Fruit fly (Drosophila melanogaster) whole organism, embryonic: Measurements from ENCODE around the gene TTLL4A.

Source experiments
- Ada2b ChIP-seq: fragments of 200-800 bp; sonication (Bioruptor generic); IDR thresholded peaks from 2 replicates; pipeline ENCODE4 v1.3.6; 2022; ENCODE audit warnings: missing biosample characterization, missing genetic modification characterization
- Atf-2 ChIP-seq: fragments of 200-800 bp; sonication (Bioruptor generic); optimal IDR thresholded peaks from 2 replicates; lab custom pipeline; 2016; ENCODE audit warnings: missing biosample characterization, missing genetic modification characterization
- Blimp-1 ChIP-seq: fragments of 200-800 bp; sonication (Bioruptor generic); optimal IDR thresholded peaks from 3 replicates; lab custom pipeline; 2018; ENCODE audit warnings: missing biosample characterization, missing genetic modification characterization, mild to moderate bottlenecking, moderate library complexity, missing genetic modification reagents
- CG1024 ChIP-seq: fragments of 200-800 bp; sonication (Bioruptor generic); IDR thresholded peaks from 2 replicates; pipeline ENCODE4 v1.3.6; 2022; ENCODE audit warnings: missing biosample characterization, missing genetic modification characterization
- CG10565 ChIP-seq: fragments of 200-800 bp; sonication (Bioruptor generic); optimal IDR thresholded peaks from 3 replicates; lab custom pipeline; 2016; ENCODE audit warnings: missing biosample characterization, mild to moderate bottlenecking, missing genetic modification characterization
- CG12769 ChIP-seq: fragments of 200-800 bp; sonication (Bioruptor generic); optimal IDR thresholded peaks from 2 replicates; lab custom pipeline; 2019; ENCODE audit warnings: missing biosample characterization, mild to moderate bottlenecking, missing genetic modification characterization, moderate library complexity
- CG14860 ChIP-seq: fragments of 200-800 bp; sonication (Bioruptor generic); IDR thresholded peaks from 3 replicates; pipeline ENCODE4 v1.3.6; 2022; ENCODE audit warnings: missing biosample characterization, missing genetic modification characterization; ENCODE audit not compliant: partially characterized antibody
- CG15479 ChIP-seq: fragments of 200-800 bp; sonication (Bioruptor generic); optimal IDR thresholded peaks from 3 replicates; lab custom pipeline; 2019; ENCODE audit warnings: missing biosample characterization, mild to moderate bottlenecking, missing genetic modification characterization, moderate library complexity
- CG3163 ChIP-seq: fragments of 200-800 bp; sonication (Bioruptor generic); optimal IDR thresholded peaks from 3 replicates; lab custom pipeline; 2016; ENCODE audit warnings: missing biosample characterization, missing genetic modification characterization
- CG33213 ChIP-seq: fragments of 200-800 bp; sonication (Bioruptor generic); optimal IDR thresholded peaks from 3 replicates; lab custom pipeline; 2016; ENCODE audit warnings: missing biosample characterization, missing genetic modification characterization
- CG34422 ChIP-seq: fragments of 200-800 bp; sonication (Bioruptor generic); IDR thresholded peaks from 3 replicates; pipeline ENCODE4 v1.3.6; 2022; ENCODE audit warnings: missing biosample characterization, missing genetic modification characterization
- CG4707 ChIP-seq: fragments of 200-800 bp; sonication (Bioruptor generic); optimal IDR thresholded peaks from 2 replicates; lab custom pipeline; 2018; ENCODE audit warnings: missing biosample characterization, mild to moderate bottlenecking, missing genetic modification characterization, moderate library complexity
- CG6175 ChIP-seq: fragments of 200-800 bp; sonication (Bioruptor generic); IDR thresholded peaks from 3 replicates; pipeline ENCODE4 v1.3.6; 2022; ENCODE audit warnings: missing biosample characterization, missing genetic modification characterization
- CG6765 ChIP-seq: fragments of 200-800 bp; sonication (Bioruptor generic); optimal IDR thresholded peaks from 3 replicates; lab custom pipeline; 2017; ENCODE audit warnings: missing biosample characterization, mild to moderate bottlenecking, missing genetic modification characterization
- CG7271 ChIP-seq: fragments of 200-800 bp; sonication (Bioruptor generic); optimal IDR thresholded peaks from 2 replicates; lab custom pipeline; 2018; ENCODE audit warnings: missing biosample characterization, mild to moderate bottlenecking, missing genetic modification characterization, moderate library complexity
- CG7987 ChIP-seq: fragments of 200-800 bp; sonication (Bioruptor generic); optimal IDR thresholded peaks from 2 replicates; lab custom pipeline; 2018; ENCODE audit warnings: missing biosample characterization, mild to moderate bottlenecking, missing genetic modification characterization, moderate library complexity
- CG8944 ChIP-seq: fragments of 200-800 bp; sonication (Bioruptor generic); optimal IDR thresholded peaks from 3 replicates; lab custom pipeline; 2016; ENCODE audit warnings: missing biosample characterization, missing genetic modification characterization
- CG9215 ChIP-seq: fragments of 200-800 bp; sonication (Bioruptor generic); IDR thresholded peaks from 2 replicates; pipeline ENCODE4 v1.3.6; 2022; ENCODE audit warnings: missing biosample characterization, missing genetic modification characterization
- E2f2 ChIP-seq: fragments of 200-800 bp; sonication (Bioruptor generic); IDR thresholded peaks from 2 replicates; pipeline ENCODE4 v1.3.6; 2022; ENCODE audit warnings: missing biosample characterization, missing genetic modification characterization
- HHEX ChIP-seq: fragments of 200-800 bp; sonication (Bioruptor generic); optimal IDR thresholded peaks from 3 replicates; lab custom pipeline; 2017; ENCODE audit warnings: missing biosample characterization, mild to moderate bottlenecking, missing genetic modification characterization, missing genetic modification reagents
- Hey ChIP-seq: fragments of 200-800 bp; sonication (Bioruptor generic); optimal IDR thresholded peaks from 3 replicates; lab custom pipeline; 2018; ENCODE audit warnings: missing biosample characterization, mild to moderate bottlenecking, missing genetic modification characterization
- Hr39 ChIP-seq: fragments of >200 bp; optimal IDR thresholded peaks from 2 replicates; lab custom pipeline; 2017
- Hsf ChIP-seq: fragments of 200-800 bp; sonication (Bioruptor generic); optimal IDR thresholded peaks from 3 replicates; lab custom pipeline; 2016; ENCODE audit warnings: missing biosample characterization, missing genetic modification characterization
- Mad ChIP-seq: fragments of 200-800 bp; sonication (Bioruptor generic); optimal IDR thresholded peaks from 2 replicates; lab custom pipeline; 2016; ENCODE audit warnings: missing biosample characterization, missing genetic modification characterization
- Mes4 ChIP-seq: fragments of 200-800 bp; sonication (Bioruptor generic); optimal IDR thresholded peaks from 2 replicates; lab custom pipeline; 2016; ENCODE audit warnings: missing biosample characterization, missing genetic modification characterization
- NC2α ChIP-seq: fragments of 200-800 bp; sonication (Bioruptor generic); optimal IDR thresholded peaks from 2 replicates; lab custom pipeline; 2016; ENCODE audit warnings: missing biosample characterization, missing genetic modification characterization
- Ssrp ChIP-seq: fragments of 200-800 bp; sonication (Bioruptor generic); optimal IDR thresholded peaks from 2 replicates; lab custom pipeline; 2018; ENCODE audit warnings: missing biosample characterization, mild to moderate bottlenecking, missing genetic modification characterization, moderate library complexity
- Xrp1 ChIP-seq: fragments of 200-800 bp; sonication (Bioruptor generic); IDR thresholded peaks from 2 replicates; pipeline ENCODE4 v1.3.6; 2022; ENCODE audit warnings: missing biosample characterization, missing genetic modification characterization
- aop ChIP-seq: fragments of 200-800 bp; sonication (Bioruptor generic); IDR thresholded peaks from 2 replicates; pipeline ENCODE4 v1.3.6; 2022; ENCODE audit warnings: missing biosample characterization, missing genetic modification characterization
- bsh ChIP-seq, 2 experiments: fragments of 200-800 bp; sonication (Bioruptor generic); optimal IDR thresholded peaks; 2 replicates each; lab custom pipeline; 2017 to 2018; ENCODE audit warnings: mild to moderate bottlenecking in 2 of 2, missing biosample characterization in 2 of 2, missing genetic modification characterization in 2 of 2, moderate library complexity in 1 of 2
- cas ChIP-seq: fragments of 200-800 bp; sonication (Bioruptor generic); IDR thresholded peaks from 2 replicates; pipeline ENCODE4 v1.3.6; 2022; ENCODE audit warnings: missing biosample characterization, missing genetic modification characterization
- corto ChIP-seq: fragments of 200-800 bp; sonication (Bioruptor generic); optimal IDR thresholded peaks from 2 replicates; lab custom pipeline; 2016; ENCODE audit warnings: missing biosample characterization, mild to moderate bottlenecking, missing genetic modification characterization, moderate library complexity
- croc ChIP-seq: fragments of 200-800 bp; sonication (Bioruptor generic); conservative IDR thresholded peaks from 3 replicates; pipeline ENCODE4 v1.3.6; 2022; ENCODE audit warnings: missing biosample characterization, missing genetic modification characterization
- da ChIP-seq: fragments of 200-800 bp; sonication (Bioruptor generic); optimal IDR thresholded peaks from 2 replicates; lab custom pipeline; 2016; ENCODE audit warnings: missing biosample characterization, missing genetic modification characterization
- dysf ChIP-seq: fragments of 200-800 bp; sonication (Bioruptor generic); IDR thresholded peaks from 3 replicates; pipeline ENCODE4 v1.3.6; 2022; ENCODE audit warnings: missing biosample characterization, missing genetic modification characterization
- fd64A ChIP-seq: fragments of 200-800 bp; sonication (Bioruptor generic); optimal IDR thresholded peaks from 3 replicates; lab custom pipeline; 2018; ENCODE audit warnings: missing biosample characterization, mild to moderate bottlenecking, missing genetic modification characterization
- fru ChIP-seq: fragments of >200 bp; optimal IDR thresholded peaks from 2 replicates; lab custom pipeline; 2017
- gem ChIP-seq: fragments of 200-800 bp; sonication (Bioruptor generic); optimal IDR thresholded peaks from 2 replicates; lab custom pipeline; 2019; ENCODE audit warnings: missing biosample characterization, mild to moderate bottlenecking, missing genetic modification characterization, moderate library complexity
- gt ChIP-seq: fragments of 200-800 bp; sonication (Bioruptor generic); IDR thresholded peaks from 2 replicates; pipeline ENCODE4 v1.3.6; 2022; ENCODE audit warnings: missing biosample characterization, missing genetic modification characterization
- ham ChIP-seq: fragments of 200-800 bp; sonication (Bioruptor generic); IDR thresholded peaks from 2 replicates; pipeline ENCODE4 v1.3.6; 2022; ENCODE audit warnings: missing biosample characterization, missing genetic modification characterization
- hth ChIP-seq: fragments of >200 bp; optimal IDR thresholded peaks from 2 replicates; lab custom pipeline; 2017; ENCODE audit warnings: inconsistent platforms
- kay ChIP-seq: fragments of 200-800 bp; sonication (Bioruptor generic); optimal IDR thresholded peaks from 2 replicates; lab custom pipeline; 2016; ENCODE audit warnings: missing biosample characterization, missing genetic modification characterization
- kni ChIP-seq: fragments of 200-800 bp; sonication (Bioruptor generic); optimal IDR thresholded peaks from 3 replicates; lab custom pipeline; 2017; ENCODE audit warnings: mild to moderate bottlenecking, missing biosample characterization, missing genetic modification reagents, missing genetic modification characterization
- pan ChIP-seq, 4 experiments: fragments of >200 bp in 3 of 4; fragments of 200-800 bp in 1 of 4; sonication (Bioruptor generic) in 1 of 4; optimal IDR thresholded peaks in 3 of 4; IDR thresholded peaks in 1 of 4; 2 replicates each; pipeline versions ENCODE4 v1.3.6 to Lab custom; 2017 to 2022; ENCODE audit warnings: missing biosample characterization in 2 of 4, missing genetic modification characterization in 2 of 4, mixed read lengths in 1 of 4
- pnt ChIP-seq: fragments of 200-800 bp; sonication (Bioruptor generic); optimal IDR thresholded peaks from 3 replicates; lab custom pipeline; 2016; ENCODE audit warnings: missing biosample characterization, missing genetic modification characterization
- pros ChIP-seq: fragments of 200-800 bp; sonication (Bioruptor generic); optimal IDR thresholded peaks from 3 replicates; lab custom pipeline; 2019; ENCODE audit warnings: missing biosample characterization, mild to moderate bottlenecking, missing genetic modification characterization, moderate library complexity
- slbo ChIP-seq: fragments of 200-800 bp; sonication (Bioruptor generic); IDR thresholded peaks from 2 replicates; pipeline ENCODE4 v1.3.6; 2022; ENCODE audit warnings: missing biosample characterization, missing genetic modification characterization
- sug ChIP-seq: fragments of 200-800 bp; optimal IDR thresholded peaks from 2 replicates; lab custom pipeline; 2019; ENCODE audit warnings: missing biosample characterization, mild to moderate bottlenecking, missing genetic modification characterization, moderate library complexity
- tna ChIP-seq: fragments of 200-800 bp; sonication (Bioruptor generic); IDR thresholded peaks from 2 replicates; pipeline ENCODE4 v1.3.6; 2022; ENCODE audit warnings: missing biosample characterization, missing genetic modification characterization; ENCODE audit not compliant: partially characterized antibody
- wek ChIP-seq: fragments of 200-800 bp; sonication (Bioruptor generic); optimal IDR thresholded peaks from 3 replicates; lab custom pipeline; 2018; ENCODE audit warnings: missing biosample characterization, mild to moderate bottlenecking, missing genetic modification characterization, moderate library complexity
- zf30C ChIP-seq: fragments of 200-800 bp; sonication (Bioruptor generic); optimal IDR thresholded peaks from 3 replicates; lab custom pipeline; 2018; ENCODE audit warnings: missing biosample characterization, mild to moderate bottlenecking, missing genetic modification characterization

The TTLL4A gene

DNA sequence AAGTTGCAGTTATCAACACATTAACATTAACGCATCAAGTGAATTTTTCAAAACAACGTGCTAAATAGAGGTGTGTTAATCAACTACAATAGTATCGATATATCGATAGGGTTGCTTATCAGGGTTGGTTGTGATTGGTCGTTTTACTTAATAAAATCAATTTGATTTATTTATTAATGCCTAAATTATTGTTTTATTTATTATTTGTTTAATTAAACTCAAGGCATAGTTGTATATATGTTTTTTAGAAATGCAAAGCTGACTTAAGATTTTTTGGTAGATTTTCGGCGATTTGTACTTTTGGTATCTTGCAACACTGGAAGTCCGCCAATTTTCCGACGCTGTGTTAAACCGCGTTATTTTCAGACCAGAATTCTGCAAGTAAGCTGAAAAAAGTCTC, 21.8 kb downstream of the TTLL4A start, which contains the start of the genes Art8 and dUTPase (continued):
- TF ChIP-seq CG7987 (GFP tag; lab: Kevin White, UChicago) (no peak), Blimp-1 (GFP tag; lab: Kevin White, UChicago) (no peak), pros (no peak), CG6765 (no peak), CG1024 (GFP tag; lab: Robert Waterston, UW) (0 out of 2 replicates have a peak, but pooled peaks have one; percentile 34), CG8944 (GFP tag; lab: Kevin White, UChicago) (no peak), ham (GFP tag; lab: Robert Waterston, UW) (no peak), CG34422 (GFP tag; lab: Robert Waterston, UW) (peak; percentile 67; the same call in 2 of the 3 replicates), tna (GFP tag; lab: Robert Waterston, UW) (peak; percentile 48; the same call in 1 of the 2 replicates), Xrp1 (GFP tag; lab: Robert Waterston, UW) (peak; percentile 80), Ada2b (peak; percentile 61), corto (GFP tag; lab: Kevin White, UChicago) (peak; percentile 74), CG9215 (peak; percentile 23; the same call in 1 of the 2 replicates), zf30C (GFP tag; lab: Kevin White, UChicago) (no peak), Ssrp (tag; lab: Kevin White, UChicago) (peak; percentile 70), hth (no peak), CG7271 (peak; percentile 73), da (no peak), fru (lab: Kevin White, UChicago) (no peak), bsh (GFP tag; optimal IDR thresholded peaks at IDR 0.05; lab: Kevin White, UChicago) (peak in 1 of 2 experiments; percentile 70), NC2α (GFP tag; lab: Kevin White, UChicago) (peak; percentile 8), CG3163 (GFP tag; lab: Kevin White, UChicago) (no peak), Hsf (GFP tag; lab: Kevin White, UChicago) (peak; percentile 77), Atf-2 (GFP tag; lab: Kevin White, UChicago) (no peak), kay (peak; percentile 68), dysf (GFP tag; lab: Robert Waterston, UW) (peak; percentile 54), CG4707 (GFP tag; lab: Kevin White, UChicago) (no peak), pan (optimal IDR thresholded peaks at IDR 0.05; lab: Kevin White, UChicago) (no peak), pan (GFP tag; optimal IDR thresholded peaks at IDR 0.05 in 1 of 2, IDR thresholded peaks at IDR 0.05 in 1 of 2) (peak in 1 of 2 experiments; percentile 62), sug (tag; lab: Kevin White, UChicago) (peak; percentile 70), Hey (tag; lab: Kevin White, UChicago) (no peak), CG14860 (GFP tag; lab: Robert Waterston, UW) (peak; percentile 77), CG6175 (GFP tag; lab: Robert Waterston, UW) (no peak), CG10565 (GFP tag; lab: Kevin White, UChicago) (no peak), CG33213 (GFP tag; lab: Kevin White, UChicago) (peak; percentile 26), Mad (GFP tag; lab: Kevin White, UChicago) (peak; percentile 32), gem (tag; lab: Kevin White, UChicago) (peak; percentile 86), gt (GFP tag; lab: Robert Waterston, UW) (no peak), slbo (GFP tag; lab: Robert Waterston, UW) (peak; percentile 74), HHEX (GFP tag; lab: Kevin White, UChicago) (peak; percentile 30), E2f2 (GFP tag; lab: Robert Waterston, UW) (peak; percentile 89), CG12769 (tag; lab: Kevin White, UChicago) (no peak), croc (peak; percentile 43; the same call in 2 of the 3 replicates), kni (GFP tag; lab: Kevin White, UChicago) (no peak), CG15479 (no peak), fd64A (no peak), Hr39 (lab: Kevin White, UChicago) (no peak), cas (peak; percentile 58; the same call in 1 of the 2 replicates), pnt (GFP tag; lab: Kevin White, UChicago) (no peak), Mes4 (no peak), wek (no peak), aop (GFP tag; lab: Robert Waterston, UW) (no peak)
